Fruit fly (Drosophila melanogaster): ENCODE data around the gene CG31606.
A peak's percentile ranks its signal among the peaks of the same experiment; 100 is the strongest.

The CG31606 gene

DNA sequence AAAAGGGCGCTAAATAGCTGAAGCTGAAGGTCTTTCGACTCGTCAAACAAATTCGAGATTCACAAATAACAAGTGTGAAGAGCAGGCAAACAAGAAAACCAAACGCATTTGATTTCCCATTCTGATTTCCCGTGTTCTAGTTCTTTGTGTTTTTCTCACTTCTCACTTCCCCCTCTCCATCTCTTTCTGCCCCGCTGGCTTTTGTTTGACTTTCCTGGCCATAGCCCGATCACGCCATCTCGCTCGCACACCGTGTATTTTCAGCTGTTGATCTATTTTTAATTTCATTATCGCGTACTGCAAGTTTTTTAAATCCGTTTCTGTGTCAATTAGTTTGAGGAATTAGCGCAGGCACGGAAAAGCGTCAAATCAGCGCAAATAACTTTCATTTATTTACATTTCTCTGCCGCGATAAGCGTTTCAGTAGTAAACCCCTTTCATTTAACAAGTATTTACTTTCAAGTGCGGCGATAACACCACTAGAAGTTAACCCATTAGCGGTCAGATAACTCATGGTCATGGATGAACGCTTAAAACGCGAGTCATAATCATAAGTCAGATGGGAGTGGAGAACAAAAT lies 16.3 kb downstream of the CG31606 start (continued):
- TF ChIP-seq caup (GFP tag; optimal IDR thresholded peaks at IDR 0.05; ENCODE audit: severe bottlenecking) (peak; percentile 4), Hmr (GFP tag; optimal IDR thresholded peaks at IDR 0.05) (peak; percentile 4), CG2199 (GFP tag; IDR thresholded peaks at IDR 0.05) (0 out of 3 replicates have a peak, but pooled peaks have one; percentile 8), pzg (GFP tag; optimal IDR thresholded peaks at IDR 0.05) (no peak), CG15073 (GFP tag; optimal IDR thresholded peaks at IDR 0.05) (no peak), ewg (GFP tag; optimal IDR thresholded peaks at IDR 0.05) (no peak), eve (GFP tag; optimal IDR thresholded peaks at IDR 0.05) (peak in 1 of 2 experiments; percentile 59), CG8281 (tag; optimal IDR thresholded peaks at IDR 0.05) (peak; percentile 9), CG2875 (GFP tag; optimal IDR thresholded peaks at IDR 0.05) (no peak), maf-S (GFP tag; optimal IDR thresholded peaks at IDR 0.05) (no peak), Neu2 (GFP tag; optimal IDR thresholded peaks at IDR 0.05; ENCODE audit: borderline replicate concordance) (no peak), Nf-YC (tag; optimal IDR thresholded peaks at IDR 0.05) (no peak), kni (GFP tag; optimal IDR thresholded peaks at IDR 0.05) (peak; percentile 53), CG3281 (GFP tag; optimal IDR thresholded peaks at IDR 0.05) (peak; percentile 4), h (optimal IDR thresholded peaks at IDR 0.05) (no peak), Eip74EF (GFP tag; optimal IDR thresholded peaks at IDR 0.05) (peak in 1 of 2 experiments; percentile 53), sens-2 (GFP tag; IDR thresholded peaks at IDR 0.05) (0 out of 2 replicates have a peak, but pooled peaks have one; percentile 45), CG15514 (GFP tag; optimal IDR thresholded peaks at IDR 0.05) (peak; percentile 12), run (tag; optimal IDR thresholded peaks at IDR 0.05) (peak; percentile 37), NC2α (GFP tag; optimal IDR thresholded peaks at IDR 0.05) (no peak), oc (tag; optimal IDR thresholded peaks at IDR 0.05) (peak; percentile 7), CG12219 (GFP tag; optimal IDR thresholded peaks at IDR 0.05) (no peak), H2.0 (GFP tag; IDR thresholded peaks at IDR 0.05) (0 out of 2 replicates have a peak, but pooled peaks have one; percentile 1), CG9727 (GFP tag; optimal IDR thresholded peaks at IDR 0.05) (no peak), sd (tag; optimal IDR thresholded peaks at IDR 0.05) (peak; percentile 18), lab (GFP tag; optimal IDR thresholded peaks at IDR 0.05) (peak; percentile 3)

DNA sequence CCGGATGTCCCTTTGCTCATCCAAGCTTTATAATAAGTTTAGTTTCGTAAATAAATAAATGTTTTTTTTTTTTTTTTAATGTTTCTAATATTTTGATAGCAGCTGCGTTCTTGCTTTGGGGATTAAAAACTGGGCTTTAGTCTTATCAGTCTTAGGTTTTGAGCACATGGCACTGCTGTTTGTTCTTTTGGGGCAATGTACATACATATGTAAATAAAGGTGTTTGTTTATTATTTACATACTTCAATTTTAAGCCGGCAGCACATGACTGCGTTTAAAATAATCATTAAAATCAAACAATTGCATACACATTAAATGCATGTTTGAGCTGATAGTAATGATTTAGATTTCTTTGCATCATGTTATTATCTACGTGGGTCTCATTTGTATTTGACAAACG lies 16.8 kb downstream of the CG31606 start:
- peak; percentile 53; the same call in 1 of the 2 replicates for TF ChIP-seq E2f2 (GFP tag; IDR thresholded peaks at IDR 0.05)
- no peak for TF ChIP-seq Ravus (GFP tag; IDR thresholded peaks at IDR 0.05)
- TF ChIP-seq corto (GFP tag; optimal IDR thresholded peaks at IDR 0.05): no peak
- peak; percentile 69; the same call in 2 of the 3 replicates for TF ChIP-seq CG17361 (GFP tag; IDR thresholded peaks at IDR 0.05)
- TF ChIP-seq CG6689 (GFP tag; IDR thresholded peaks at IDR 0.05): peak; percentile 62
- TF ChIP-seq Eip74EF (GFP tag; optimal IDR thresholded peaks at IDR 0.05): peak in 1 of 2 experiments; percentile 55
- peak; percentile 75 for TF ChIP-seq Bdp1 (GFP tag; optimal IDR thresholded peaks at IDR 0.05)
- peak; percentile 78 for TF ChIP-seq Fer3 (tag; optimal IDR thresholded peaks at IDR 0.05)
- TF ChIP-seq Xbp1 (GFP tag; optimal IDR thresholded peaks at IDR 0.05): peak; percentile 58
- no peak for TF ChIP-seq Dfd (GFP tag; optimal IDR thresholded peaks at IDR 0.05)
- TF ChIP-seq nmo (GFP tag; optimal IDR thresholded peaks at IDR 0.05): peak; percentile 35
- TF ChIP-seq Lhr (GFP tag; optimal IDR thresholded peaks at IDR 0.05): peak; percentile 84
- TF ChIP-seq grau (tag; optimal IDR thresholded peaks at IDR 0.05): peak; percentile 48
- TF ChIP-seq lbe (GFP tag; optimal IDR thresholded peaks at IDR 0.05): peak; percentile 68
- TF ChIP-seq CG18011 (GFP tag; optimal IDR thresholded peaks at IDR 0.05): no peak
- TF ChIP-seq aop (GFP tag; IDR thresholded peaks at IDR 0.05): no peak
- TF ChIP-seq CG32532 (GFP tag; IDR thresholded peaks at IDR 0.05): no peak
- TF ChIP-seq CG3163 (GFP tag; optimal IDR thresholded peaks at IDR 0.05): peak; percentile 34
- peak; percentile 76 for TF ChIP-seq en (GFP tag; optimal IDR thresholded peaks at IDR 0.05)
- no peak for TF ChIP-seq Usf (GFP tag; optimal IDR thresholded peaks at IDR 0.05)
- peak; percentile 61 for TF ChIP-seq CG11695 (GFP tag; IDR thresholded peaks at IDR 0.05)
- TF ChIP-seq CG4404 (GFP tag; IDR thresholded peaks at IDR 0.05): no peak
- peak; percentile 63 for TF ChIP-seq Nf-YB (GFP tag; optimal IDR thresholded peaks at IDR 0.05)
- no peak for TF ChIP-seq dimm (GFP tag; IDR thresholded peaks at IDR 0.05)
- TF ChIP-seq CG12104 (GFP tag; optimal IDR thresholded peaks at IDR 0.05): peak; percentile 86

Measured in whole organism, embryonic.